Fruit fly (Drosophila melanogaster): ENCODE measurements around the gene ssx.

The ssx gene

dm6 chrX:1353322-1354212, 16.8 kb upstream of the ssx start, which contains the start of the genes CG12773 and CG11417 (continued):
- TF ChIP-seq ci (GFP tag; IDR thresholded peaks at IDR 0.05) (no peak), cwo (GFP tag; optimal IDR thresholded peaks at IDR 0.05) (peak; percentile 92), inv (GFP tag; IDR thresholded peaks at IDR 0.05; ENCODE audit: partially characterized antibody) (peak; percentile 64), peb (GFP tag; IDR thresholded peaks at IDR 0.05) (no peak), dmrt11E (tag; optimal IDR thresholded peaks at IDR 0.05) (no peak), Six4 (GFP tag; optimal IDR thresholded peaks at IDR 0.05) (no peak), HLH4C (GFP tag; IDR thresholded peaks at IDR 0.05; ENCODE audit: partially characterized antibody) (peak; percentile 93), gsb-n (tag; optimal IDR thresholded peaks at IDR 0.05) (no peak), NC2α (GFP tag; optimal IDR thresholded peaks at IDR 0.05) (no peak), cad (GFP tag; optimal IDR thresholded peaks at IDR 0.05) (no peak), Hr39 (optimal IDR thresholded peaks at IDR 0.05) (no peak), pfk (GFP tag; optimal IDR thresholded peaks at IDR 0.05) (no peak), pzg (GFP tag; optimal IDR thresholded peaks at IDR 0.05) (peak; percentile 39), CG11456 (GFP tag; IDR thresholded peaks at IDR 0.05) (no peak), ac (GFP tag; optimal IDR thresholded peaks at IDR 0.05) (no peak), Antp (GFP tag; optimal IDR thresholded peaks at IDR 0.05) (no peak), Stat92E (GFP tag; optimal IDR thresholded peaks at IDR 0.05) (no peak), btn (GFP tag; optimal IDR thresholded peaks at IDR 0.05) (no peak), Hey (tag; optimal IDR thresholded peaks at IDR 0.05) (no peak), CG16863 (GFP tag; optimal IDR thresholded peaks at IDR 0.05) (no peak), Med (GFP tag) (peak; percentile 63), Mrtf (GFP tag; IDR thresholded peaks at IDR 0.05) (no peak), Drgx (GFP tag; IDR thresholded peaks at IDR 0.05) (no peak), klu (GFP tag; IDR thresholded peaks at IDR 0.05) (no peak), hkb (optimal IDR thresholded peaks at IDR 0.05) (no peak), hkb (GFP tag; IDR thresholded peaks at IDR 0.05) (no peak), Lpt (GFP tag; optimal IDR thresholded peaks at IDR 0.05) (no peak), al (GFP tag; IDR thresholded peaks at IDR 0.05) (no peak), CG4617 (GFP tag; optimal IDR thresholded peaks at IDR 0.05; ENCODE audit: borderline replicate concordance) (peak; percentile 16), bbx (GFP tag; IDR thresholded peaks at IDR 0.05; ENCODE audit: partially characterized antibody) (peak; percentile 90), tio (GFP tag; optimal IDR thresholded peaks at IDR 0.05) (no peak), CTCF (GFP tag; optimal IDR thresholded peaks at IDR 0.05) (peak; percentile 20), Dbx (GFP tag; IDR thresholded peaks at IDR 0.05) (no peak), CG11247 (GFP tag; IDR thresholded peaks at IDR 0.05) (no peak), CG8359 (GFP tag; optimal IDR thresholded peaks at IDR 0.05; ENCODE audit: borderline replicate concordance) (no peak), Bgb (GFP tag; IDR thresholded peaks at IDR 0.05; ENCODE audit: partially characterized antibody) (peak; percentile 83), tin (GFP tag; optimal IDR thresholded peaks at IDR 0.05) (no peak), vfl (GFP tag; optimal IDR thresholded peaks at IDR 0.05) (no peak), Poxn (GFP tag; IDR thresholded peaks at IDR 0.05) (no peak), Sry-δ (GFP tag; optimal IDR thresholded peaks at IDR 0.05) (peak; percentile 59), hb (GFP tag; IDR thresholded peaks at IDR 0.05; ENCODE audit: partially characterized antibody) (peak; percentile 91), Trl (optimal IDR thresholded peaks at IDR 0.05) (no peak), Trl (GFP tag; optimal IDR thresholded peaks at IDR 0.05) (no peak), Rx (GFP tag; IDR thresholded peaks at IDR 0.05) (no peak), chn (GFP tag; optimal IDR thresholded peaks at IDR 0.05) (no peak), CG18011 (GFP tag; optimal IDR thresholded peaks at IDR 0.05) (no peak), sna (GFP tag; IDR thresholded peaks at IDR 0.05; ENCODE audit: partially characterized antibody) (peak; percentile 84), sens (GFP tag) (no peak), sug (tag; optimal IDR thresholded peaks at IDR 0.05) (peak; percentile 17), HLH54F (GFP tag; optimal IDR thresholded peaks at IDR 0.05) (no peak), CG10147 (GFP tag; optimal IDR thresholded peaks at IDR 0.05) (no peak)

Measured in whole organism, embryonic.